Worm (Caenorhabditis elegans): Measurements from ENCODE around the gene T06E6.1.

ce11 chrV:15406928-15407327 lies 12.2 kb upstream of the T06E6.1 start, which contains the start of gene srh-257:
- no peak for TF ChIP-seq pha-4 (tag; optimal IDR thresholded peaks at IDR 0.05)
- TF ChIP-seq snpc-4 (tag; optimal IDR thresholded peaks at IDR 0.05): no peak
- no peak for TF ChIP-seq unc-39 (tag; optimal IDR thresholded peaks at IDR 0.05)
- TF ChIP-seq lin-13 (tag; optimal IDR thresholded peaks at IDR 0.05): no peak
- no peak for TF ChIP-seq mab-5 (tag; optimal IDR thresholded peaks at IDR 0.05)
- no peak for TF ChIP-seq unc-120 (tag; optimal IDR thresholded peaks at IDR 0.05; ENCODE audit: poor library complexity, severe bottlenecking)
- no peak for TF ChIP-seq nhr-12 (tag; optimal IDR thresholded peaks at IDR 0.05)
- TF ChIP-seq nhr-28 (tag; optimal IDR thresholded peaks at IDR 0.05): no peak
- TF ChIP-seq ces-1 (GFP tag; optimal IDR thresholded peaks at IDR 0.05): no peak
- no peak for TF ChIP-seq ztf-11 (tag; optimal IDR thresholded peaks at IDR 0.05)
- TF ChIP-seq mep-1 (tag; optimal IDR thresholded peaks at IDR 0.05): no peak
- TF ChIP-seq unc-62 (GFP tag; optimal IDR thresholded peaks at IDR 0.05): no peak

Data from whole organism, mixed stage, embryonic.